Worm (Caenorhabditis elegans) whole organism, young adult: ENCODE measurements around the gene F02C12.1.
A peak's percentile ranks its signal among the peaks of the same experiment; 100 is the strongest.

Source experiments
- B0019.2 ChIP-seq: fragments of 200-800 bp; sonication (Bioruptor generic); conservative IDR thresholded peaks from 2 replicates; pipeline ENCODE4 v1.3.6; 2022; ENCODE audit warnings: missing genetic modification reagents, missing genetic modification characterization, missing compliant biosample characterization
- B0035.1 ChIP-seq: sonication (generic microtip); optimal IDR thresholded peaks from 2 replicates; lab custom pipeline; 2016; ENCODE audit warnings: missing genetic modification characterization, mild to moderate bottlenecking, missing compliant biosample characterization, missing genotype, missing genetic modification reagents
- B0261.1 ChIP-seq: sonication (generic microtip); optimal IDR thresholded peaks from 2 replicates; lab custom pipeline; 2016; ENCODE audit warnings: mild to moderate bottlenecking, missing genetic modification characterization, moderate library complexity, missing compliant biosample characterization
- B0336.3 ChIP-seq: fragments of 200-800 bp; sonication (Bioruptor generic); IDR thresholded peaks from 2 replicates; pipeline ENCODE4 v1.3.6; 2022; ENCODE audit warnings: missing genetic modification characterization, missing compliant biosample characterization
- F52B5.7 ChIP-seq: sonication (generic microtip); optimal IDR thresholded peaks from 2 replicates; lab custom pipeline; 2016; ENCODE audit warnings: mild to moderate bottlenecking, missing genetic modification characterization, missing compliant biosample characterization
- F57A8.1 ChIP-seq: fragments of 200-800 bp; sonication (Bioruptor generic); optimal IDR thresholded peaks from 2 replicates; lab custom pipeline; 2018; ENCODE audit warnings: mild to moderate bottlenecking, missing genetic modification characterization, moderate library complexity, missing compliant biosample characterization
- K12H6.12 ChIP-seq: fragments of 200-800 bp; sonication (Bioruptor generic); optimal IDR thresholded peaks from 2 replicates; lab custom pipeline; 2018; ENCODE audit warnings: mild to moderate bottlenecking, missing genetic modification characterization, missing compliant biosample characterization
- T07F8.4 ChIP-seq: sonication (generic microtip); optimal IDR thresholded peaks from 2 replicates; lab custom pipeline; 2016; ENCODE audit warnings: mild to moderate bottlenecking, missing genetic modification characterization, moderate library complexity, missing compliant biosample characterization
- Y53F4B.3 ChIP-seq: fragments of 200-800 bp; sonication (Bioruptor generic); IDR thresholded peaks from 2 replicates; pipeline ENCODE4 v1.3.6; 2022; ENCODE audit warnings: missing genetic modification reagents, missing genetic modification characterization, missing compliant biosample characterization
- Y53G8AR.9 ChIP-seq: fragments of 200-800 bp; sonication (Bioruptor generic); conservative IDR thresholded peaks from 2 replicates; pipeline ENCODE4 v1.3.6; 2022; ENCODE audit warnings: missing genetic modification reagents, missing genetic modification characterization, missing compliant biosample characterization
- Y67H2A.10 ChIP-seq: fragments of 200-800 bp; sonication (Bioruptor generic); conservative IDR thresholded peaks from 2 replicates; pipeline ENCODE4 v1.3.6; 2022; ENCODE audit warnings: missing genetic modification reagents, missing genetic modification characterization, missing compliant biosample characterization
- ZK185.1 ChIP-seq: sonication (generic microtip); optimal IDR thresholded peaks from 2 replicates; lab custom pipeline; 2016; ENCODE audit warnings: mild to moderate bottlenecking, missing genetic modification characterization, missing compliant biosample characterization; ENCODE audit not compliant: poor library complexity, severe bottlenecking
- athp-1 ChIP-seq: sonication (generic microtip); optimal IDR thresholded peaks from 2 replicates; lab custom pipeline; 2017; ENCODE audit warnings: mild to moderate bottlenecking, missing genetic modification characterization, missing compliant biosample characterization
- attf-3 ChIP-seq: fragments of 200-800 bp; sonication (Bioruptor generic); conservative IDR thresholded peaks from 2 replicates; pipeline ENCODE4 v1.3.6; 2022; ENCODE audit warnings: missing genetic modification reagents, missing genetic modification characterization, missing compliant biosample characterization
- attf-6 ChIP-seq: fragments of 200-800 bp; sonication (Bioruptor generic); IDR thresholded peaks from 2 replicates; pipeline ENCODE4 v1.3.6; 2022; ENCODE audit warnings: missing genetic modification reagents, missing genetic modification characterization, missing compliant biosample characterization
- bed-2 ChIP-seq: fragments of 200-800 bp; sonication (Bioruptor generic); IDR thresholded peaks from 2 replicates; pipeline ENCODE4 v1.3.6; 2022; ENCODE audit warnings: missing genetic modification reagents, missing genetic modification characterization, missing compliant biosample characterization
- cebp-1 ChIP-seq, 2 experiments: fragments of 200-800 bp in 1 of 2; sonication (Bioruptor generic) in 1 of 2; sonication (generic microtip) in 1 of 2; IDR thresholded peaks in 1 of 2; optimal IDR thresholded peaks in 1 of 2; 2 replicates each; pipeline versions ENCODE4 v1.3.6 to Lab custom; 2017 to 2022; ENCODE audit warnings: missing compliant biosample characterization in 2 of 2, missing genetic modification characterization in 2 of 2, mild to moderate bottlenecking in 1 of 2, missing genetic modification reagents in 1 of 2, moderate library complexity in 1 of 2
- cebp-2 ChIP-seq: fragments of 200-800 bp; sonication (Bioruptor generic); IDR thresholded peaks from 2 replicates; pipeline ENCODE4 v1.3.6; 2022; ENCODE audit warnings: missing genetic modification characterization, missing compliant biosample characterization
- ceh-100 ChIP-seq: fragments of 200-800 bp; sonication (Bioruptor generic); IDR thresholded peaks from 2 replicates; pipeline ENCODE4 v1.3.6; 2022; ENCODE audit warnings: missing genetic modification reagents, missing genetic modification characterization, missing compliant biosample characterization
- chd-7 ChIP-seq: sonication (generic microtip); optimal IDR thresholded peaks from 2 replicates; lab custom pipeline; 2016; ENCODE audit warnings: mild to moderate bottlenecking, missing genetic modification characterization, moderate library complexity, missing compliant biosample characterization
- dox-1 ChIP-seq: fragments of 200-800 bp; sonication (Bioruptor generic); IDR thresholded peaks from 2 replicates; pipeline ENCODE4 v1.3.6; 2022; ENCODE audit warnings: missing genetic modification reagents, missing genetic modification characterization, missing compliant biosample characterization
- gei-17 ChIP-seq: fragments of 200-800 bp; sonication (Bioruptor generic); optimal IDR thresholded peaks from 2 replicates; lab custom pipeline; 2018; ENCODE audit warnings: mild to moderate bottlenecking, missing genetic modification characterization, missing compliant biosample characterization
- hlh-12 ChIP-seq: sonication (generic microtip); optimal IDR thresholded peaks from 2 replicates; lab custom pipeline; 2016; ENCODE audit warnings: missing genetic modification characterization, missing compliant biosample characterization
- hlh-26 ChIP-seq: fragments of 200-800 bp; sonication (Bioruptor generic); conservative IDR thresholded peaks from 2 replicates; pipeline ENCODE4 v1.3.6; 2022; ENCODE audit warnings: missing genetic modification reagents, missing genetic modification characterization, missing compliant biosample characterization
- hmg-1.2 ChIP-seq: fragments of 200-800 bp; sonication (Bioruptor generic); IDR thresholded peaks from 2 replicates; pipeline ENCODE4 v1.3.6; 2022; ENCODE audit warnings: missing genetic modification reagents, missing genetic modification characterization, missing compliant biosample characterization
- lag-1 ChIP-seq: fragments of 200-800 bp; sonication (Bioruptor generic); IDR thresholded peaks from 2 replicates; pipeline ENCODE4 v1.3.6; 2022; ENCODE audit warnings: missing genetic modification reagents, missing genetic modification characterization, missing compliant biosample characterization
- let-607 ChIP-seq, 2 experiments: fragments of 200-800 bp in 1 of 2; sonication (Bioruptor generic) in 1 of 2; sonication (generic microtip) in 1 of 2; optimal IDR thresholded peaks; 2 replicates each; lab custom pipeline; 2016 to 2018; ENCODE audit warnings: mild to moderate bottlenecking in 2 of 2, missing compliant biosample characterization in 2 of 2, missing genetic modification characterization in 2 of 2, moderate library complexity in 2 of 2, missing genotype in 1 of 2
- lin-40 ChIP-seq: sonication (generic microtip); optimal IDR thresholded peaks from 2 replicates; lab custom pipeline; 2016; ENCODE audit warnings: missing genetic modification characterization, mild to moderate bottlenecking, missing compliant biosample characterization, missing genotype, missing genetic modification reagents
- lin-54 ChIP-seq: fragments of 200-800 bp; sonication (Bioruptor generic); optimal IDR thresholded peaks from 2 replicates; lab custom pipeline; 2018; ENCODE audit warnings: mild to moderate bottlenecking, missing genetic modification characterization, missing compliant biosample characterization
- lsl-1 ChIP-seq: fragments of 200-800 bp; sonication (Bioruptor generic); optimal IDR thresholded peaks from 2 replicates; lab custom pipeline; 2018; ENCODE audit warnings: mild to moderate bottlenecking, missing genetic modification characterization, moderate library complexity, missing compliant biosample characterization
- lsy-27 ChIP-seq: sonication (generic microtip); optimal IDR thresholded peaks from 2 replicates; lab custom pipeline; 2017; ENCODE audit warnings: missing genetic modification characterization, mild to moderate bottlenecking, missing compliant biosample characterization, antibody characterized with exemption, missing genotype, borderline replicate concordance; ENCODE audit not compliant: insufficient read depth
- mcd-1 ChIP-seq: fragments of 200-800 bp; sonication (Bioruptor generic); IDR thresholded peaks from 2 replicates; pipeline ENCODE4 v1.3.6; 2022; ENCODE audit warnings: missing genetic modification reagents, missing genetic modification characterization, missing compliant biosample characterization
- mes-4 ChIP-seq: sonication (generic microtip); optimal IDR thresholded peaks from 2 replicates; lab custom pipeline; 2016; ENCODE audit warnings: missing genotype, missing genetic modification characterization, missing compliant biosample characterization
- nhr-80 ChIP-seq: sonication (generic microtip); optimal IDR thresholded peaks from 2 replicates; lab custom pipeline; 2016; ENCODE audit warnings: missing genetic modification characterization, missing compliant biosample characterization
- pbrm-1 ChIP-seq: fragments of 200-800 bp; sonication (Bioruptor generic); IDR thresholded peaks from 2 replicates; pipeline ENCODE4 v1.3.6; 2022; ENCODE audit warnings: missing genetic modification reagents, missing genetic modification characterization, missing compliant biosample characterization
- rcor-1 ChIP-seq: fragments of 200-800 bp; sonication (Bioruptor generic); IDR thresholded peaks from 2 replicates; pipeline ENCODE4 v1.3.6; 2022; ENCODE audit warnings: missing genetic modification reagents, missing genetic modification characterization, missing compliant biosample characterization
- sdz-38 ChIP-seq: sonication (generic microtip); optimal IDR thresholded peaks from 2 replicates; lab custom pipeline; 2016; ENCODE audit warnings: missing genotype, missing genetic modification characterization, missing compliant biosample characterization
- snpc-3.4 ChIP-seq: sonication (generic microtip); optimal IDR thresholded peaks from 2 replicates; lab custom pipeline; 2017; ENCODE audit warnings: missing genetic modification characterization, mild to moderate bottlenecking, missing compliant biosample characterization, antibody characterized with exemption, moderate library complexity, missing genotype, missing genetic modification reagents
- snpc-4 ChIP-seq, 5 experiments: fragments of 150-350 bp in 1 of 5; sonication (generic microtip) in 4 of 5; optimal IDR thresholded peaks; 2 replicates each; lab custom pipeline; 2014 to 2018; ENCODE audit warnings: missing genetic modification characterization in 5 of 5, missing biosample characterization in 3 of 5, antibody characterized with exemption in 2 of 5, mild to moderate bottlenecking in 2 of 5, missing compliant biosample characterization in 2 of 5, missing genotype in 2 of 5, moderate library complexity in 2 of 5, missing genetic modification reagents in 1 of 5
- tbp1 ChIP-seq: fragments of 200-800 bp; sonication (Bioruptor generic); optimal IDR thresholded peaks from 2 replicates; lab custom pipeline; 2018; ENCODE audit warnings: mild to moderate bottlenecking, missing genetic modification characterization, missing compliant biosample characterization
- tlf-1 ChIP-seq: fragments of 200-800 bp; sonication (Bioruptor generic); optimal IDR thresholded peaks from 2 replicates; lab custom pipeline; 2018; ENCODE audit warnings: mild to moderate bottlenecking, missing genetic modification characterization, missing compliant biosample characterization
- unc-130 ChIP-seq: sonication (generic microtip); optimal IDR thresholded peaks from 2 replicates; lab custom pipeline; 2016; ENCODE audit warnings: missing genetic modification reagents, missing genetic modification characterization, missing compliant biosample characterization
- ztf-28 ChIP-seq: fragments of 200-800 bp; sonication (Bioruptor generic); IDR thresholded peaks from 2 replicates; pipeline ENCODE4 v1.3.6; 2022; ENCODE audit warnings: missing genetic modification reagents, missing genetic modification characterization, missing compliant biosample characterization
- ztf-6 ChIP-seq: fragments of 200-800 bp; sonication (Bioruptor generic); IDR thresholded peaks from 2 replicates; pipeline ENCODE4 v1.3.6; 2022; ENCODE audit warnings: missing genetic modification reagents, missing genetic modification characterization, missing compliant biosample characterization

The F02C12.1 gene

ce11 chrX:13396550-13397023, 5.3 kb upstream of the F02C12.1 start, which contains the start of gene F02C12.3:
TSS of gene F02C12.3 (plus strand) at chrX:13396973.
- TF ChIP-seq attf-3 (GFP tag; lab: Robert Waterston, UW) (peak; percentile 99), lsy-27 (no peak), B0261.1 (tag; lab: Kevin White, UChicago) (peak; percentile 7), lag-1 (GFP tag; lab: Robert Waterston, UW) (no peak), hmg-1.2 (GFP tag; lab: Robert Waterston, UW) (peak; percentile 98), mcd-1 (GFP tag; lab: Robert Waterston, UW) (peak; percentile 50; the same call in 1 of the 2 replicates), let-607 (tag; optimal IDR thresholded peaks at IDR 0.05; lab: Kevin White, UChicago) (peak in 1 of 2 experiments; percentile 23), snpc-4 (GFP tag; optimal IDR thresholded peaks at IDR 0.05; lab: Kevin White, UChicago) (no peak), snpc-4 (tag; optimal IDR thresholded peaks at IDR 0.05; lab: Kevin White, UChicago) (peak in 1 of 4 experiments; percentile 1), ZK185.1 (tag; lab: Kevin White, UChicago) (peak; percentile 30), K12H6.12 (tag; lab: Kevin White, UChicago) (no peak), hlh-12 (tag; lab: Kevin White, UChicago) (no peak), lin-40 (peak; percentile 80), rcor-1 (0 out of 2 replicates have a peak, but pooled peaks have one; percentile 6), Y53G8AR.9 (GFP tag; lab: Robert Waterston, UW) (no peak), Y67H2A.10 (GFP tag; lab: Robert Waterston, UW) (no peak)

- TF ChIP-seq bed-2 (no peak), ztf-6 (GFP tag; lab: Robert Waterston, UW) (no peak), B0336.3 (GFP tag; lab: Robert Waterston, UW) (no peak), hlh-26 (GFP tag; lab: Robert Waterston, UW) (no peak), Y53G8AR.9 (GFP tag; lab: Robert Waterston, UW) (no peak), ceh-100 (no peak), mes-4 (tag; lab: Kevin White, UChicago) (no peak), chd-7 (tag; lab: Kevin White, UChicago) (no peak), ztf-28 (no peak), gei-17 (no peak), lin-54 (GFP tag; lab: Kevin White, UChicago) (no peak), tbp1 (GFP tag; lab: Kevin White, UChicago) (no peak), snpc-3.4 (no peak), nhr-80 (tag; lab: Kevin White, UChicago) (no peak), dox-1 (no peak), F57A8.1 (GFP tag; lab: Kevin White, UChicago) (no peak), B0035.1 (tag; lab: Kevin White, UChicago) (no peak), T07F8.4 (tag; lab: Kevin White, UChicago) (no peak), unc-130 (GFP tag; lab: Kevin White, UChicago) (no peak), cebp-2 (GFP tag; lab: Robert Waterston, UW) (no peak)
Observed at ce11 chrX:13399221-13399620, 2.7 kb upstream of the F02C12.1 start, which contains the start of gene F02C12.2. TSS of gene F02C12.2 (minus strand) at chrX:13399321.

ce11 chrX:13401311-13401710, 572 bp upstream of the F02C12.1 start:
- TF ChIP-seq attf-6 (GFP tag; lab: Robert Waterston, UW) (no peak), dox-1 (0 out of 2 replicates have a peak, but pooled peaks have one; percentile 6), B0019.2 (no peak), tbp1 (GFP tag; lab: Kevin White, UChicago) (no peak), Y53F4B.3 (no peak), sdz-38 (tag; lab: Kevin White, UChicago) (no peak), cebp-1 (GFP tag; IDR thresholded peaks at IDR 0.05; lab: Robert Waterston, UW) (peak; percentile 75), cebp-1 (tag; optimal IDR thresholded peaks at IDR 0.05; lab: Kevin White, UChicago) (peak; percentile 81), lsl-1 (GFP tag; lab: Kevin White, UChicago) (no peak), attf-3 (GFP tag; lab: Robert Waterston, UW) (no peak), pbrm-1 (no peak), F52B5.7 (tag; lab: Kevin White, UChicago) (no peak), nhr-80 (tag; lab: Kevin White, UChicago) (peak; percentile 71), athp-1 (no peak), bed-2 (no peak), tlf-1 (GFP tag; lab: Kevin White, UChicago) (no peak)
